Fruit fly (Drosophila melanogaster): Measurements from ENCODE around the gene Phs.
A peak's percentile ranks its signal among the peaks of the same experiment; 100 is the strongest.

Gene Phs

dm6 chr3L:15632653-15633052 lies 13.0 kb downstream of the Phs start:
- TF ChIP-seq Ets98B (GFP tag; IDR thresholded peaks at IDR 0.05) (no peak), Snoo (tag; optimal IDR thresholded peaks at IDR 0.05) (no peak), Pif1B (GFP tag; optimal IDR thresholded peaks at IDR 0.05) (no peak), CG8159 (tag; optimal IDR thresholded peaks at IDR 0.05) (no peak), D1 (tag; optimal IDR thresholded peaks at IDR 0.05) (no peak), CG14655 (GFP tag; optimal IDR thresholded peaks at IDR 0.05) (no peak), CG8301 (tag; optimal IDR thresholded peaks at IDR 0.05) (no peak), EcR (GFP tag; optimal IDR thresholded peaks at IDR 0.05) (no peak), CG12605 (GFP tag; IDR thresholded peaks at IDR 0.05) (no peak), gl (tag; optimal IDR thresholded peaks at IDR 0.05) (no peak), Pif1A (GFP tag; optimal IDR thresholded peaks at IDR 0.05) (no peak), CG4496 (GFP tag; IDR thresholded peaks at IDR 0.05) (no peak), CG32121 (GFP tag; IDR thresholded peaks at IDR 0.05) (no peak), rn (GFP tag; IDR thresholded peaks at IDR 0.05) (no peak), CG15710 (tag; optimal IDR thresholded peaks at IDR 0.05) (no peak), CG34367 (tag; optimal IDR thresholded peaks at IDR 0.05) (no peak), CG13204 (GFP tag; optimal IDR thresholded peaks at IDR 0.05) (no peak), CG9948 (tag; optimal IDR thresholded peaks at IDR 0.05) (no peak)

dm6 chr3L:15634368-15635075 lies 14.8 kb downstream of the Phs start:
- TF ChIP-seq CG8159 (tag; optimal IDR thresholded peaks at IDR 0.05) (no peak), EcR (GFP tag; optimal IDR thresholded peaks at IDR 0.05) (no peak), Pif1A (GFP tag; optimal IDR thresholded peaks at IDR 0.05) (no peak), D1 (tag; optimal IDR thresholded peaks at IDR 0.05) (no peak), CG15710 (tag; optimal IDR thresholded peaks at IDR 0.05) (no peak), CG9948 (tag; optimal IDR thresholded peaks at IDR 0.05) (no peak), CG32121 (GFP tag; IDR thresholded peaks at IDR 0.05) (no peak), CG8301 (tag; optimal IDR thresholded peaks at IDR 0.05) (no peak), CG13204 (GFP tag; optimal IDR thresholded peaks at IDR 0.05) (no peak), Ets98B (GFP tag; IDR thresholded peaks at IDR 0.05) (no peak), CG17806 (tag; optimal IDR thresholded peaks at IDR 0.05) (no peak), CG14655 (GFP tag; optimal IDR thresholded peaks at IDR 0.05) (no peak), Pif1B (GFP tag; optimal IDR thresholded peaks at IDR 0.05) (no peak), CG34367 (tag; optimal IDR thresholded peaks at IDR 0.05) (no peak), Snoo (tag; optimal IDR thresholded peaks at IDR 0.05) (no peak), gl (tag; optimal IDR thresholded peaks at IDR 0.05) (no peak)

- TF ChIP-seq rn (GFP tag; IDR thresholded peaks at IDR 0.05) (no peak), Snoo (tag; optimal IDR thresholded peaks at IDR 0.05) (no peak), Ets98B (GFP tag; IDR thresholded peaks at IDR 0.05) (no peak), EcR (GFP tag; optimal IDR thresholded peaks at IDR 0.05) (peak; percentile 1)
Observed at dm6 chr3L:15636359-15636758, 16.7 kb downstream of the Phs start.

- TF ChIP-seq CG32121 (GFP tag; IDR thresholded peaks at IDR 0.05): no peak
- no peak for TF ChIP-seq EcR (GFP tag; optimal IDR thresholded peaks at IDR 0.05)
- no peak for TF ChIP-seq rn (GFP tag; IDR thresholded peaks at IDR 0.05)
- no peak for TF ChIP-seq Pif1B (GFP tag; optimal IDR thresholded peaks at IDR 0.05)
- TF ChIP-seq Snoo (tag; optimal IDR thresholded peaks at IDR 0.05): no peak
- TF ChIP-seq gl (tag; optimal IDR thresholded peaks at IDR 0.05): no peak
- no peak for TF ChIP-seq CG9948 (tag; optimal IDR thresholded peaks at IDR 0.05)
- no peak for TF ChIP-seq D1 (tag; optimal IDR thresholded peaks at IDR 0.05)
- no peak for TF ChIP-seq Ets98B (GFP tag; IDR thresholded peaks at IDR 0.05)
- TF ChIP-seq CG15710 (tag; optimal IDR thresholded peaks at IDR 0.05): no peak
- TF ChIP-seq CG17806 (tag; optimal IDR thresholded peaks at IDR 0.05): no peak
- TF ChIP-seq CG34367 (tag; optimal IDR thresholded peaks at IDR 0.05): no peak
- TF ChIP-seq CG13204 (GFP tag; optimal IDR thresholded peaks at IDR 0.05): no peak
- TF ChIP-seq CG10348 (GFP tag; IDR thresholded peaks at IDR 0.05): no peak
- no peak for TF ChIP-seq CG12605 (GFP tag; IDR thresholded peaks at IDR 0.05)
- no peak for TF ChIP-seq CG8301 (tag; optimal IDR thresholded peaks at IDR 0.05)
- no peak for TF ChIP-seq fd96Ca (GFP tag; IDR thresholded peaks at IDR 0.05)
Observed at dm6 chr3L:15636978-15637377, 17.3 kb downstream of the Phs start.

dm6 chr3L:15637618-15638017 lies 17.9 kb downstream of the Phs start:
- no peak for TF ChIP-seq CG4496 (GFP tag; IDR thresholded peaks at IDR 0.05)
- TF ChIP-seq CG17806 (tag; optimal IDR thresholded peaks at IDR 0.05): no peak
- no peak for TF ChIP-seq CG13204 (GFP tag; optimal IDR thresholded peaks at IDR 0.05)
- TF ChIP-seq CG32121 (GFP tag; IDR thresholded peaks at IDR 0.05): no peak
- no peak for TF ChIP-seq rn (GFP tag; IDR thresholded peaks at IDR 0.05)
- no peak for TF ChIP-seq CG9948 (tag; optimal IDR thresholded peaks at IDR 0.05)
- TF ChIP-seq Pif1A (GFP tag; optimal IDR thresholded peaks at IDR 0.05): peak; percentile 34
- no peak for TF ChIP-seq CG14655 (GFP tag; optimal IDR thresholded peaks at IDR 0.05)
- peak; percentile 36 for TF ChIP-seq gl (tag; optimal IDR thresholded peaks at IDR 0.05)
- peak; percentile 89 for TF ChIP-seq EcR (GFP tag; optimal IDR thresholded peaks at IDR 0.05)

dm6 chr3L:15638524-15638923 lies 18.8 kb downstream of the Phs start:
- TF ChIP-seq CG8159 (tag; optimal IDR thresholded peaks at IDR 0.05): no peak
- TF ChIP-seq CG4496 (GFP tag; IDR thresholded peaks at IDR 0.05): no peak

- no peak for TF ChIP-seq fd96Ca (GFP tag; IDR thresholded peaks at IDR 0.05)
- TF ChIP-seq CG17806 (tag; optimal IDR thresholded peaks at IDR 0.05): no peak
- TF ChIP-seq CG9948 (tag; optimal IDR thresholded peaks at IDR 0.05): no peak
- TF ChIP-seq CG4496 (GFP tag; IDR thresholded peaks at IDR 0.05): no peak
- TF ChIP-seq CG15710 (tag; optimal IDR thresholded peaks at IDR 0.05): no peak
- TF ChIP-seq CG13204 (GFP tag; optimal IDR thresholded peaks at IDR 0.05): no peak
- TF ChIP-seq CG8159 (tag; optimal IDR thresholded peaks at IDR 0.05): no peak
- TF ChIP-seq Pif1A (GFP tag; optimal IDR thresholded peaks at IDR 0.05): no peak
- no peak for TF ChIP-seq CG32121 (GFP tag; IDR thresholded peaks at IDR 0.05)
- TF ChIP-seq CG14655 (GFP tag; optimal IDR thresholded peaks at IDR 0.05): no peak
Observed at dm6 chr3L:15639978-15640377, 20.3 kb downstream of the Phs start.

Measured in whole organism, pupa.